Worm (Caenorhabditis elegans) whole organism, midembryonic: ENCODE data around the gene rsp-1.

Experiments used
- T22C8.4 ChIP-seq: fragments of 200-800 bp; sonication (Bioruptor generic); IDR thresholded peaks from 2 replicates; pipeline ENCODE4 v1.3.6; 2022; ENCODE audit warnings: missing genetic modification characterization, missing compliant biosample characterization
- cog-1 ChIP-seq: sonication (generic microtip); optimal IDR thresholded peaks from 2 replicates; lab custom pipeline; 2016; ENCODE audit warnings: missing genetic modification characterization, missing compliant biosample characterization
- flt-1 ChIP-seq: fragments of 200-800 bp; sonication (Bioruptor generic); IDR thresholded peaks from 2 replicates; pipeline ENCODE4 v1.3.6; 2022; ENCODE audit warnings: missing genetic modification characterization, missing compliant biosample characterization
- klf-2 ChIP-seq: fragments of 200-800 bp; sonication (Bioruptor generic); conservative IDR thresholded peaks from 2 replicates; pipeline ENCODE4 v1.3.6; 2022; ENCODE audit warnings: missing genetic modification reagents, missing genetic modification characterization, missing compliant biosample characterization
- med-1 ChIP-seq: sonication (generic microtip); optimal IDR thresholded peaks from 2 replicates; lab custom pipeline; 2017; ENCODE audit warnings: missing genetic modification characterization, mild to moderate bottlenecking, missing compliant biosample characterization, antibody characterized with exemption, missing genetic modification reagents; ENCODE audit not compliant: insufficient read depth
- ref-1 ChIP-seq: fragments of 200-800 bp; sonication (Bioruptor generic); conservative IDR thresholded peaks from 2 replicates; pipeline ENCODE4 v1.3.6; 2022; ENCODE audit warnings: missing genetic modification reagents, missing genetic modification characterization, missing compliant biosample characterization
- tab-1 ChIP-seq: fragments of 200-800 bp; sonication (Bioruptor generic); IDR thresholded peaks from 2 replicates; pipeline ENCODE4 v1.3.6; 2022; ENCODE audit warnings: missing genetic modification characterization, missing compliant biosample characterization
- ztf-23 ChIP-seq: fragments of 200-800 bp; sonication (Bioruptor generic); IDR thresholded peaks from 2 replicates; pipeline ENCODE4 v1.3.6; 2022; ENCODE audit warnings: missing genetic modification reagents, missing genetic modification characterization, missing compliant biosample characterization
- ztf-29 ChIP-seq: fragments of 200-800 bp; sonication (Bioruptor generic); IDR thresholded peaks from 2 replicates; pipeline ENCODE4 v1.3.6; 2022; ENCODE audit warnings: missing genetic modification reagents, missing genetic modification characterization, missing compliant biosample characterization

DNA sequence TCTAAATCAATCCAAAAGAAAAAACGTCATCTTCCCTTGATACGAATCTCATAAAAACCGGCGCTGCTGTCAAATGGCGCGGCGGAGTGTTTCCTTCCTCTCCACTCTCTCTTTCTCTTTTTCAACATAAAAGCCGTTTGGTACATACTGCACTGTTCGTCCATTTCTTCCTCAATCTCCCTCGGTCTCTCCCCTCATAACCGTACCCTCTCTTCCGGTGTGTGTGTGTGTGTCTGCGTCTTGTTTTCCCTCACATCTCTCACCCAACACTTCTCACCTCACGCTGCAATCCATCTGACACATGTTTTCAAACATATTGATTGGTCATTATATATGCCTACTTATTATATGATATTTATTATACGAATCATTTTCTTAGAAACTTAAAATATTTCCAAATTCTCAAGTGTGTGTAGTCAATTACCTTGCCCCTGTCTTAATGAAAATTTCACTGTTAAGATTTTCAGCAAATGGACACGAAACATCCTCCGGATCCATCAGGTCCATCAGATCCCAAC lies 11.3 kb downstream of the rsp-1 start, which contains the start of the genes aars-1 and rga-1:
- no peak for TF ChIP-seq tab-1 (GFP tag; lab: Robert Waterston, UW)
- no peak for TF ChIP-seq flt-1 (GFP tag; lab: Robert Waterston, UW)
- TF ChIP-seq ztf-23 (GFP tag; lab: Robert Waterston, UW) = no peak
- TF ChIP-seq ref-1 (GFP tag; lab: Robert Waterston, UW) = no peak
- no peak for TF ChIP-seq cog-1
- TF ChIP-seq klf-2 (GFP tag; lab: Robert Waterston, UW) = no peak
- TF ChIP-seq T22C8.4 (GFP tag; lab: Robert Waterston, UW) = no peak
- TF ChIP-seq ztf-29 (GFP tag; lab: Robert Waterston, UW) = 0 out of 2 replicates have a peak, but pooled peaks have one; percentile 11
- TF ChIP-seq med-1 = no peak
